Worm (Caenorhabditis elegans) whole organism, L3 larva: ENCODE data around the gene M03C11.6.

Experiments
- aly-2 ChIP-seq: fragments of 150-350 bp; optimal IDR thresholded peaks from 2 replicates; lab custom pipeline; 2014; ENCODE audit warnings: missing biosample characterization, missing genetic modification characterization
- ama-1 ChIP-seq: fragments of 150-350 bp; optimal IDR thresholded peaks from 2 replicates; lab custom pipeline; 2018
- ceh-82 ChIP-seq: fragments of 150-350 bp; optimal IDR thresholded peaks from 2 replicates; lab custom pipeline; 2014; ENCODE audit warnings: missing biosample characterization, missing genetic modification characterization
- daf-12 ChIP-seq: fragments of 150-350 bp; optimal IDR thresholded peaks from 2 replicates; lab custom pipeline; 2014; ENCODE audit warnings: missing biosample characterization, missing genetic modification reagents, missing genetic modification characterization
- fkh-10 ChIP-seq: sonication (generic microtip); optimal IDR thresholded peaks from 2 replicates; lab custom pipeline; 2017; ENCODE audit warnings: missing biosample characterization, missing genetic modification reagents, missing genetic modification characterization
- fkh-2 ChIP-seq: fragments of 150-350 bp; optimal IDR thresholded peaks from 2 replicates; lab custom pipeline; 2014; ENCODE audit warnings: missing biosample characterization, missing genetic modification reagents, missing genetic modification characterization
- hmg-11 ChIP-seq: sonication (generic microtip); optimal IDR thresholded peaks from 2 replicates; lab custom pipeline; 2016; ENCODE audit warnings: missing genetic modification characterization, missing compliant biosample characterization
- jun-1 ChIP-seq: fragments of 150-350 bp; optimal IDR thresholded peaks from 2 replicates; lab custom pipeline; 2014; ENCODE audit warnings: missing biosample characterization, missing genetic modification reagents, missing genetic modification characterization
- lin-39 ChIP-seq: fragments of 150-350 bp; optimal IDR thresholded peaks from 2 replicates; lab custom pipeline; 2018; ENCODE audit warnings: missing biosample characterization, missing genetic modification reagents, missing genetic modification characterization
- nfya-1 ChIP-seq: sonication (generic microtip); optimal IDR thresholded peaks from 2 replicates; lab custom pipeline; 2017; ENCODE audit warnings: missing genetic modification characterization, mild to moderate bottlenecking, missing compliant biosample characterization, antibody characterized with exemption, moderate library complexity; ENCODE audit not compliant: insufficient read depth
- nhr-237 ChIP-seq: fragments of 150-350 bp; optimal IDR thresholded peaks from 2 replicates; lab custom pipeline; 2014; ENCODE audit warnings: missing biosample characterization, missing genetic modification characterization
- nhr-28 ChIP-seq: fragments of 150-350 bp; optimal IDR thresholded peaks from 2 replicates; lab custom pipeline; 2014; ENCODE audit warnings: missing biosample characterization, missing genetic modification characterization
- pha-4 ChIP-seq: fragments of 150-350 bp; optimal IDR thresholded peaks from 2 replicates; lab custom pipeline; 2014; ENCODE audit warnings: missing biosample characterization, missing genetic modification reagents, missing genetic modification characterization

ce11 chrIII:10460427-10461163 lies 36.8 kb upstream of the M03C11.6 start, which contains the start of gene ecps-1:
- TF ChIP-seq nhr-237 (no peak), hmg-11 (tag; lab: Kevin White, UChicago) (no peak), pha-4 (tag; lab: Kevin White, UChicago) (peak; percentile 97), ceh-82 (peak; percentile 62), daf-12 (tag; lab: Kevin White, UChicago) (no peak), aly-2 (tag; lab: Kevin White, UChicago) (no peak), nfya-1 (no peak), lin-39 (tag; lab: Kevin White, UChicago) (peak; percentile 32), jun-1 (tag; lab: Kevin White, UChicago) (peak; percentile 63), fkh-10 (peak; percentile 53), ama-1 (lab: Kevin White, UChicago) (no peak), nhr-28 (no peak), fkh-2 (tag; lab: Kevin White, UChicago) (no peak)
